Worm (Caenorhabditis elegans): ENCODE data around the gene T05G5.1.
A peak's percentile ranks its signal among the peaks of the same experiment; 100 is the strongest.

The T05G5.1 gene

ce11 chrIII:9765465-9765900 lies 22.3 kb upstream of the T05G5.1 start (continued):
- TF ChIP-seq blmp-1 (tag; optimal IDR thresholded peaks at IDR 0.05) = no peak
- peak; percentile 95 for TF ChIP-seq sup-37 (GFP tag; optimal IDR thresholded peaks at IDR 0.05)
- peak; percentile 84 for TF ChIP-seq snpc-4 (tag; optimal IDR thresholded peaks at IDR 0.05)
- no peak for TF ChIP-seq nhr-28 (tag; optimal IDR thresholded peaks at IDR 0.05)
- TF ChIP-seq irx-1 (tag; optimal IDR thresholded peaks at IDR 0.05) = peak; percentile 96
- TF ChIP-seq alr-1 (tag; optimal IDR thresholded peaks at IDR 0.05; ENCODE audit: borderline replicate concordance) = no peak
- peak; percentile 90 to 98 (median 97) for TF ChIP-seq ceh-82 (tag; optimal IDR thresholded peaks at IDR 0.05)
- peak; percentile 97 for TF ChIP-seq ceh-88 (GFP tag; IDR thresholded peaks at IDR 0.05)
- peak; percentile 96 for TF ChIP-seq lin-13 (GFP tag; optimal IDR thresholded peaks at IDR 0.05)
- TF ChIP-seq isw-1 (GFP tag; IDR thresholded peaks at IDR 0.05) = peak; percentile 98
- TF ChIP-seq rnt-1 (tag; optimal IDR thresholded peaks at IDR 0.05) = peak; percentile 98
- TF ChIP-seq lin-35 (GFP tag; optimal IDR thresholded peaks at IDR 0.05) = peak; percentile 90 to 92
- TF ChIP-seq fkh-8 (tag; optimal IDR thresholded peaks at IDR 0.05) = peak; percentile 99
- TF ChIP-seq elt-3 (tag; optimal IDR thresholded peaks at IDR 0.05) = peak in 5 of 6 experiments; percentile 38 to 93 (median 75)
- TF ChIP-seq nhr-12 (tag; optimal IDR thresholded peaks at IDR 0.05) = peak; percentile 69
- peak; percentile 100 for TF ChIP-seq lin-14 (GFP tag; optimal IDR thresholded peaks at IDR 0.05)
- TF ChIP-seq Y116A8C.19 (tag; optimal IDR thresholded peaks at IDR 0.05; ENCODE audit: borderline replicate concordance) = no peak
- TF ChIP-seq dpl-1 (GFP tag; optimal IDR thresholded peaks at IDR 0.05) = peak; percentile 77 to 86 (median 85)
- peak; percentile 70 for TF ChIP-seq fkh-4 (tag; optimal IDR thresholded peaks at IDR 0.05; ENCODE audit: borderline replicate concordance)
- peak; percentile 98 for TF ChIP-seq C16A3.4 (tag; optimal IDR thresholded peaks at IDR 0.05)
- TF ChIP-seq mep-1 (tag; optimal IDR thresholded peaks at IDR 0.05) = peak; percentile 98
- peak; percentile 96 for TF ChIP-seq unc-130 (tag; optimal IDR thresholded peaks at IDR 0.05)
- TF ChIP-seq nhr-47 (tag; optimal IDR thresholded peaks at IDR 0.05) = peak; percentile 99
- peak; percentile 89 for TF ChIP-seq nhr-11 (tag; optimal IDR thresholded peaks at IDR 0.05)
- TF ChIP-seq ceh-90 (tag; optimal IDR thresholded peaks at IDR 0.05) = peak; percentile 22
- TF ChIP-seq efl-1 (optimal IDR thresholded peaks at IDR 0.05) = peak; percentile 92 to 96
- peak; percentile 81 to 99 for TF ChIP-seq efl-1 (GFP tag; optimal IDR thresholded peaks at IDR 0.05 in 1 of 2)
- TF ChIP-seq nhr-20 (tag; optimal IDR thresholded peaks at IDR 0.05) = peak; percentile 99
- peak; percentile 97 for TF ChIP-seq egl-13 (tag; optimal IDR thresholded peaks at IDR 0.05)
- TF ChIP-seq dsc-1 (tag; optimal IDR thresholded peaks at IDR 0.05) = peak; percentile 98
- TF ChIP-seq tlp-1 (tag; optimal IDR thresholded peaks at IDR 0.05) = no peak
- TF ChIP-seq nhr-84 (tag; optimal IDR thresholded peaks at IDR 0.05) = no peak
- TF ChIP-seq fkh-10 (GFP tag; optimal IDR thresholded peaks at IDR 0.05) = peak; percentile 94
- peak; percentile 74 for TF ChIP-seq unc-62 (GFP tag; optimal IDR thresholded peaks at IDR 0.05)
- TF ChIP-seq nhr-71 (tag; optimal IDR thresholded peaks at IDR 0.05) = peak; percentile 100
- TF ChIP-seq skn-1 (tag; optimal IDR thresholded peaks at IDR 0.05) = peak; percentile 95
- TF ChIP-seq unc-30 (tag; optimal IDR thresholded peaks at IDR 0.05) = no peak
- TF ChIP-seq hpl-2 (GFP tag; optimal IDR thresholded peaks at IDR 0.05) = peak; percentile 89

ce11 chrIII:9764718-9765117 lies 21.6 kb upstream of the T05G5.1 start:
- TF ChIP-seq nhr-28 (tag; optimal IDR thresholded peaks at IDR 0.05) = no peak
- TF ChIP-seq efl-3 (GFP tag; optimal IDR thresholded peaks at IDR 0.05) = no peak
- TF ChIP-seq nhr-71 (tag; optimal IDR thresholded peaks at IDR 0.05) = no peak
- TF ChIP-seq aly-2 (tag; optimal IDR thresholded peaks at IDR 0.05) = no peak
- no peak for TF ChIP-seq ama-1 (optimal IDR thresholded peaks at IDR 0.05)
- no peak for TF ChIP-seq lin-35 (GFP tag; optimal IDR thresholded peaks at IDR 0.05)
- TF ChIP-seq ets-5 (GFP tag; IDR thresholded peaks at IDR 0.05) = no peak
- no peak for TF ChIP-seq mab-9 (GFP tag; IDR thresholded peaks at IDR 0.05)
- TF ChIP-seq rnt-1 (tag; optimal IDR thresholded peaks at IDR 0.05) = no peak
- no peak for TF ChIP-seq xbp-1 (tag; optimal IDR thresholded peaks at IDR 0.05)
- TF ChIP-seq lin-15B (tag; optimal IDR thresholded peaks at IDR 0.05) = no peak
- TF ChIP-seq hlh-4 (tag; optimal IDR thresholded peaks at IDR 0.05) = no peak
- TF ChIP-seq lsy-2 (tag; optimal IDR thresholded peaks at IDR 0.05) = no peak
- no peak for TF ChIP-seq nhr-19 (GFP tag; conservative IDR thresholded peaks at IDR 0.05)
- no peak for TF ChIP-seq nhr-47 (tag; optimal IDR thresholded peaks at IDR 0.05)
- no peak for TF ChIP-seq F16B12.6 (tag; optimal IDR thresholded peaks at IDR 0.05)
- TF ChIP-seq skn-1 (tag; optimal IDR thresholded peaks at IDR 0.05) = no peak
- no peak for TF ChIP-seq sup-37 (GFP tag; optimal IDR thresholded peaks at IDR 0.05)
